Fruit fly (Drosophila melanogaster) whole organism, embryonic: Measurements from ENCODE around the gene nesd.

Experiments used
- Aef1 ChIP-seq: fragments of 200-800 bp; sonication (Bioruptor generic); IDR thresholded peaks from 3 replicates; pipeline ENCODE4 v1.3.6; 2022; ENCODE audit warnings: missing biosample characterization, missing genetic modification characterization
- Atf-2 ChIP-seq: fragments of 200-800 bp; sonication (Bioruptor generic); optimal IDR thresholded peaks from 2 replicates; lab custom pipeline; 2016; ENCODE audit warnings: missing biosample characterization, missing genetic modification characterization
- C15 ChIP-seq: fragments of 200-800 bp; sonication (Bioruptor generic); IDR thresholded peaks from 3 replicates; pipeline ENCODE4 v1.3.6; 2022; ENCODE audit warnings: missing biosample characterization, missing genetic modification characterization
- CG10462 ChIP-seq: fragments of 200-800 bp; sonication (Bioruptor generic); optimal IDR thresholded peaks from 2 replicates; lab custom pipeline; 2016; ENCODE audit warnings: missing biosample characterization, missing genetic modification characterization
- CG11560 ChIP-seq: fragments of 200-800 bp; sonication (Bioruptor generic); IDR thresholded peaks from 3 replicates; pipeline ENCODE4 v1.3.6; 2022; ENCODE audit warnings: missing biosample characterization, missing genetic modification characterization
- CG12236 ChIP-seq: fragments of 200-800 bp; sonication (Bioruptor generic); optimal IDR thresholded peaks from 2 replicates; lab custom pipeline; 2016; ENCODE audit warnings: missing biosample characterization, missing genetic modification characterization
- CG1529 ChIP-seq: fragments of 200-800 bp; sonication (Bioruptor generic); optimal IDR thresholded peaks from 3 replicates; lab custom pipeline; 2018; ENCODE audit warnings: missing biosample characterization, missing genetic modification characterization
- CG17568 ChIP-seq: fragments of 200-800 bp; sonication (Bioruptor generic); optimal IDR thresholded peaks from 2 replicates; lab custom pipeline; 2018; ENCODE audit warnings: missing biosample characterization, mild to moderate bottlenecking, missing genetic modification characterization, moderate library complexity
- CG2712 ChIP-seq: fragments of 200-800 bp; optimal IDR thresholded peaks from 3 replicates; lab custom pipeline; 2019; ENCODE audit warnings: missing biosample characterization, mild to moderate bottlenecking, missing genetic modification characterization, moderate library complexity
- CG2889 ChIP-seq: fragments of 200-800 bp; sonication (Bioruptor generic); IDR thresholded peaks from 3 replicates; pipeline ENCODE4 v1.3.6; 2022; ENCODE audit warnings: missing biosample characterization, missing genetic modification characterization
- CG32532 ChIP-seq: fragments of 200-800 bp; sonication (Bioruptor generic); IDR thresholded peaks from 2 replicates; pipeline ENCODE4 v1.3.6; 2022; ENCODE audit warnings: missing biosample characterization, missing genetic modification characterization
- CG3281 ChIP-seq: fragments of 200-800 bp; sonication (Bioruptor generic); optimal IDR thresholded peaks from 3 replicates; lab custom pipeline; 2017; ENCODE audit warnings: missing biosample characterization, mild to moderate bottlenecking, missing genetic modification characterization
- CG34224 ChIP-seq: fragments of 200-800 bp; sonication (Bioruptor generic); IDR thresholded peaks from 3 replicates; pipeline ENCODE4 v1.3.6; 2022; ENCODE audit warnings: missing biosample characterization, missing genetic modification characterization; ENCODE audit not compliant: partially characterized antibody
- CG5953 ChIP-seq: fragments of 200-800 bp; sonication (Bioruptor generic); IDR thresholded peaks from 2 replicates; pipeline ENCODE4 v1.3.6; 2022; ENCODE audit warnings: missing biosample characterization, missing genetic modification characterization
- CG7271 ChIP-seq: fragments of 200-800 bp; sonication (Bioruptor generic); optimal IDR thresholded peaks from 2 replicates; lab custom pipeline; 2018; ENCODE audit warnings: missing biosample characterization, mild to moderate bottlenecking, missing genetic modification characterization, moderate library complexity
- CG8359 ChIP-seq: fragments of 200-800 bp; sonication (Bioruptor generic); optimal IDR thresholded peaks from 2 replicates; lab custom pipeline; 2017; ENCODE audit warnings: missing biosample characterization, mild to moderate bottlenecking, missing genetic modification characterization, borderline replicate concordance
- CG9727 ChIP-seq: fragments of 200-800 bp; sonication (Bioruptor generic); optimal IDR thresholded peaks from 3 replicates; lab custom pipeline; 2017; ENCODE audit warnings: missing biosample characterization, mild to moderate bottlenecking, missing genetic modification characterization
- CG9932 ChIP-seq: fragments of 200-800 bp; sonication (Bioruptor generic); IDR thresholded peaks from 2 replicates; pipeline ENCODE4 v1.3.6; 2022; ENCODE audit warnings: missing biosample characterization, missing genetic modification characterization
- CTCF ChIP-seq: fragments of 200-800 bp; sonication (Bioruptor generic); optimal IDR thresholded peaks from 2 replicates; lab custom pipeline; 2017; ENCODE audit warnings: missing biosample characterization, mild to moderate bottlenecking, missing genetic modification characterization, moderate library complexity
- D ChIP-seq, 2 experiments: fragments of 200-800 bp in 1 of 2; fragments of >200 bp in 1 of 2; sonication (Bioruptor generic) in 1 of 2; optimal IDR thresholded peaks; 2 replicates in 1 of 2; 3 replicates in 1 of 2; lab custom pipeline; 2017; ENCODE audit warnings: mild to moderate bottlenecking in 1 of 2, missing biosample characterization in 1 of 2, missing genetic modification characterization in 1 of 2, missing genetic modification reagents in 1 of 2
- Eip74EF ChIP-seq, 2 experiments: fragments of 200-800 bp in 1 of 2; fragments of >200 bp in 1 of 2; sonication (Bioruptor generic) in 1 of 2; optimal IDR thresholded peaks; 2 replicates each; lab custom pipeline; 2017 to 2019; ENCODE audit warnings: missing biosample characterization in 2 of 2, missing genetic modification characterization in 2 of 2, mild to moderate bottlenecking in 1 of 2, moderate library complexity in 1 of 2
- Fer3 ChIP-seq: fragments of 200-800 bp; sonication (Bioruptor generic); optimal IDR thresholded peaks from 2 replicates; lab custom pipeline; 2018; ENCODE audit warnings: missing biosample characterization, mild to moderate bottlenecking, missing genetic modification characterization, moderate library complexity
- HLH3B ChIP-seq: fragments of 200-800 bp; sonication (Bioruptor generic); IDR thresholded peaks from 2 replicates; pipeline ENCODE4 v1.3.6; 2022; ENCODE audit warnings: missing biosample characterization, missing genetic modification characterization
- HLH54F ChIP-seq: fragments of 200-800 bp; sonication (Bioruptor generic); optimal IDR thresholded peaks from 3 replicates; lab custom pipeline; 2016; ENCODE audit warnings: missing biosample characterization, missing genetic modification characterization
- Hr39 ChIP-seq: fragments of >200 bp; optimal IDR thresholded peaks from 2 replicates; lab custom pipeline; 2017
- Lpt ChIP-seq: fragments of >200 bp; optimal IDR thresholded peaks from 2 replicates; lab custom pipeline; 2018; ENCODE audit warnings: missing biosample characterization, missing genetic modification characterization
- Neu2 ChIP-seq: fragments of 200-800 bp; sonication (Bioruptor generic); optimal IDR thresholded peaks from 3 replicates; lab custom pipeline; 2016; ENCODE audit warnings: missing biosample characterization, missing genetic modification characterization, borderline replicate concordance
- NfI ChIP-seq: fragments of 200-800 bp; sonication (Bioruptor generic); optimal IDR thresholded peaks from 3 replicates; lab custom pipeline; 2018; ENCODE audit warnings: missing biosample characterization, mild to moderate bottlenecking, missing genetic modification characterization, moderate library complexity
- Oaz ChIP-seq: fragments of 200-800 bp; sonication (Bioruptor generic); IDR thresholded peaks from 2 replicates; pipeline ENCODE4 v1.3.6; 2022; ENCODE audit warnings: missing biosample characterization, missing genetic modification characterization
- Oli ChIP-seq: fragments of 200-800 bp; sonication (Bioruptor generic); optimal IDR thresholded peaks from 2 replicates; lab custom pipeline; 2018; ENCODE audit warnings: missing biosample characterization, mild to moderate bottlenecking, missing genetic modification characterization, moderate library complexity
- PHDP ChIP-seq: fragments of 200-800 bp; sonication (Bioruptor generic); optimal IDR thresholded peaks from 3 replicates; lab custom pipeline; 2018; ENCODE audit warnings: missing biosample characterization, mild to moderate bottlenecking, missing genetic modification characterization, moderate library complexity
- Rfx ChIP-seq: fragments of 200-800 bp; sonication (Bioruptor generic); IDR thresholded peaks from 2 replicates; pipeline ENCODE4 v1.3.6; 2022; ENCODE audit warnings: missing biosample characterization, missing genetic modification characterization
- Vsx1 ChIP-seq: fragments of 200-800 bp; sonication (Bioruptor generic); optimal IDR thresholded peaks from 2 replicates; lab custom pipeline; 2017; ENCODE audit warnings: missing biosample characterization, mild to moderate bottlenecking, missing genetic modification characterization, missing genetic modification reagents
- ab ChIP-seq: fragments of 200-800 bp; sonication (Bioruptor generic); optimal IDR thresholded peaks from 2 replicates; lab custom pipeline; 2016; ENCODE audit warnings: missing biosample characterization, missing genetic modification characterization
- amos ChIP-seq: fragments of 200-800 bp; sonication (Bioruptor generic); IDR thresholded peaks from 2 replicates; pipeline ENCODE4 v1.3.6; 2022; ENCODE audit warnings: missing biosample characterization, missing genetic modification characterization; ENCODE audit not compliant: partially characterized antibody
- ase ChIP-seq: fragments of 200-800 bp; sonication (Bioruptor generic); IDR thresholded peaks from 3 replicates; pipeline ENCODE4 v1.3.6; 2022; ENCODE audit warnings: missing biosample characterization, missing genetic modification characterization
- bbx ChIP-seq: fragments of 200-800 bp; sonication (Bioruptor generic); IDR thresholded peaks from 2 replicates; pipeline ENCODE4 v1.3.6; 2022; ENCODE audit warnings: missing biosample characterization, missing genetic modification characterization; ENCODE audit not compliant: partially characterized antibody
- fd3F ChIP-seq: fragments of 200-800 bp; sonication (Bioruptor generic); optimal IDR thresholded peaks from 2 replicates; lab custom pipeline; 2018; ENCODE audit warnings: missing biosample characterization, mild to moderate bottlenecking, missing genetic modification characterization, moderate library complexity
- fru ChIP-seq: fragments of >200 bp; optimal IDR thresholded peaks from 2 replicates; lab custom pipeline; 2017
- hth ChIP-seq: fragments of >200 bp; optimal IDR thresholded peaks from 2 replicates; lab custom pipeline; 2017; ENCODE audit warnings: inconsistent platforms
- insv ChIP-seq, 2 experiments: fragments of 200-800 bp; sonication (Bioruptor generic); optimal IDR thresholded peaks; 3 replicates each; lab custom pipeline; 2016 to 2018; ENCODE audit warnings: missing biosample characterization in 2 of 2, missing genetic modification characterization in 2 of 2
- maf-S ChIP-seq: fragments of 200-800 bp; sonication (Bioruptor generic); optimal IDR thresholded peaks from 2 replicates; lab custom pipeline; 2016; ENCODE audit warnings: missing biosample characterization, missing genetic modification characterization
- mld ChIP-seq: fragments of 200-800 bp; sonication (Bioruptor generic); IDR thresholded peaks from 3 replicates; pipeline ENCODE4 v1.3.6; 2022; ENCODE audit warnings: missing biosample characterization, missing genetic modification characterization; ENCODE audit not compliant: partially characterized antibody
- pho ChIP-seq: fragments of 200-800 bp; sonication (Bioruptor generic); optimal IDR thresholded peaks from 2 replicates; lab custom pipeline; 2016; ENCODE audit warnings: missing biosample characterization, missing genetic modification characterization
- pum ChIP-seq: fragments of 200-800 bp; sonication (Bioruptor generic); optimal IDR thresholded peaks from 2 replicates; lab custom pipeline; 2016; ENCODE audit warnings: missing biosample characterization, missing genetic modification characterization
- slou ChIP-seq: fragments of 200-800 bp; sonication (Bioruptor generic); optimal IDR thresholded peaks from 3 replicates; lab custom pipeline; 2016; ENCODE audit warnings: missing biosample characterization, missing genetic modification characterization
- ssp ChIP-seq: fragments of 200-800 bp; sonication (Bioruptor generic); IDR thresholded peaks from 2 replicates; pipeline ENCODE4 v1.3.6; 2022; ENCODE audit warnings: missing biosample characterization, missing genetic modification characterization
- unc-4 ChIP-seq: fragments of 200-800 bp; sonication (Bioruptor generic); IDR thresholded peaks from 2 replicates; pipeline ENCODE4 v1.3.6; 2022; ENCODE audit warnings: missing biosample characterization, missing genetic modification characterization; ENCODE audit not compliant: partially characterized antibody
- zf30C ChIP-seq: fragments of 200-800 bp; sonication (Bioruptor generic); optimal IDR thresholded peaks from 3 replicates; lab custom pipeline; 2018; ENCODE audit warnings: missing biosample characterization, mild to moderate bottlenecking, missing genetic modification characterization

Gene nesd

dm6 chr2L:20120388-20121232 is 26.8 kb downstream of the nesd start (continued):
- TF ChIP-seq insv (GFP tag; optimal IDR thresholded peaks at IDR 0.05; lab: Kevin White, UChicago) (no peak), Vsx1 (GFP tag; lab: Kevin White, UChicago) (peak; percentile 13), ase (GFP tag; lab: Robert Waterston, UW) (peak; percentile 93), bbx (GFP tag; lab: Robert Waterston, UW) (peak; percentile 59), D (optimal IDR thresholded peaks at IDR 0.05; lab: Kevin White, UChicago) (no peak), D (GFP tag; optimal IDR thresholded peaks at IDR 0.05; lab: Kevin White, UChicago) (peak; percentile 57), CG11560 (tag; lab: Robert Waterston, UW) (peak; percentile 90), zf30C (GFP tag; lab: Kevin White, UChicago) (peak; percentile 93), Neu2 (GFP tag; lab: Kevin White, UChicago) (peak; percentile 46), amos (GFP tag; lab: Robert Waterston, UW) (peak; percentile 79), unc-4 (peak; percentile 60), mld (GFP tag; lab: Robert Waterston, UW) (0 out of 3 replicates have a peak, but pooled peaks have one; percentile 43), CG32532 (GFP tag; lab: Robert Waterston, UW) (peak; percentile 98), CG7271 (tag; lab: Kevin White, UChicago) (no peak), Oli (tag; lab: Kevin White, UChicago) (peak; percentile 57), hth (lab: Kevin White, UChicago) (no peak), ssp (GFP tag; lab: Robert Waterston, UW) (peak; percentile 88), CG1529 (GFP tag; lab: Kevin White, UChicago) (peak; percentile 9), Rfx (GFP tag; lab: Robert Waterston, UW) (peak; percentile 99), Oaz (GFP tag; lab: Robert Waterston, UW) (peak; percentile 85), fru (lab: Kevin White, UChicago) (no peak), HLH3B (peak; percentile 92), HLH54F (GFP tag; lab: Kevin White, UChicago) (peak; percentile 87), CG9727 (GFP tag; lab: Kevin White, UChicago) (peak; percentile 85), ab (peak; percentile 93), C15 (0 out of 3 replicates have a peak, but pooled peaks have one; percentile 39), pho (GFP tag; lab: Kevin White, UChicago) (peak; percentile 79), maf-S (peak; percentile 90), CG17568 (GFP tag; lab: Kevin White, UChicago) (no peak), Atf-2 (GFP tag; lab: Kevin White, UChicago) (peak; percentile 93), CG2712 (peak; percentile 80), CG2889 (peak; percentile 70), Aef1 (peak; percentile 94), pum (peak; percentile 96), CG8359 (GFP tag; lab: Kevin White, UChicago) (no peak), CG10462 (GFP tag; lab: Kevin White, UChicago) (peak; percentile 68), NfI (GFP tag; lab: Kevin White, UChicago) (peak; percentile 90), CG9932 (GFP tag; lab: Robert Waterston, UW) (peak; percentile 97), CG12236 (GFP tag; lab: Kevin White, UChicago) (peak; percentile 60), Hr39 (lab: Kevin White, UChicago) (no peak), CG5953 (GFP tag; lab: Robert Waterston, UW) (peak; percentile 81), PHDP (peak; percentile 67), CG34224 (GFP tag; lab: Robert Waterston, UW) (peak; percentile 67), Lpt (GFP tag; lab: Kevin White, UChicago) (no peak), slou (GFP tag; lab: Kevin White, UChicago) (peak; percentile 90), Eip74EF (GFP tag; optimal IDR thresholded peaks at IDR 0.05; lab: Kevin White, UChicago) (no peak), fd3F (GFP tag; lab: Kevin White, UChicago) (peak; percentile 71), Fer3 (peak; percentile 69), CG3281 (GFP tag; lab: Kevin White, UChicago) (peak; percentile 56), CTCF (GFP tag; lab: Kevin White, UChicago) (peak; percentile 100)
